Fruit fly (Drosophila melanogaster) whole organism, embryonic: Measurements from ENCODE around the gene CG7432.

Experiments used
- Aef1 ChIP-seq: fragments of 200-800 bp; sonication (Bioruptor generic); IDR thresholded peaks from 3 replicates; pipeline ENCODE4 v1.3.6; 2022; ENCODE audit warnings: missing biosample characterization, missing genetic modification characterization
- Atf-2 ChIP-seq: fragments of 200-800 bp; sonication (Bioruptor generic); optimal IDR thresholded peaks from 2 replicates; lab custom pipeline; 2016; ENCODE audit warnings: missing biosample characterization, missing genetic modification characterization
- Awh ChIP-seq: fragments of 200-800 bp; sonication (Bioruptor generic); IDR thresholded peaks from 2 replicates; pipeline ENCODE4, ENCODE4 v1.3.6; 2022; ENCODE audit warnings: missing biosample characterization, missing genetic modification characterization
- CG10959 ChIP-seq: fragments of 200-800 bp; sonication (Bioruptor generic); IDR thresholded peaks from 2 replicates; pipeline ENCODE4 v1.3.6; 2022; ENCODE audit warnings: missing biosample characterization, missing genetic modification characterization
- CG12659 ChIP-seq: fragments of 200-800 bp; sonication (Bioruptor generic); optimal IDR thresholded peaks from 3 replicates; lab custom pipeline; 2017; ENCODE audit warnings: mild to moderate bottlenecking, missing biosample characterization, missing genetic modification reagents, missing genetic modification characterization
- CG12942 ChIP-seq: fragments of 200-800 bp; sonication (Bioruptor generic); optimal IDR thresholded peaks from 3 replicates; lab custom pipeline; 2016; ENCODE audit warnings: missing biosample characterization, missing genetic modification characterization
- CG14441 ChIP-seq: fragments of 200-800 bp; sonication (Bioruptor generic); IDR thresholded peaks from 2 replicates; pipeline ENCODE4 v1.3.6; 2022; ENCODE audit warnings: missing biosample characterization, missing genetic modification characterization
- CG15601 ChIP-seq: fragments of 200-800 bp; sonication (Bioruptor generic); optimal IDR thresholded peaks from 3 replicates; lab custom pipeline; 2019; ENCODE audit warnings: missing biosample characterization, mild to moderate bottlenecking, missing genetic modification characterization, moderate library complexity
- CG1602 ChIP-seq: fragments of 200-800 bp; sonication (Bioruptor generic); optimal IDR thresholded peaks from 3 replicates; lab custom pipeline; 2016; ENCODE audit warnings: missing biosample characterization, missing genetic modification characterization
- CG16863 ChIP-seq: fragments of 200-800 bp; sonication (Bioruptor generic); optimal IDR thresholded peaks from 3 replicates; lab custom pipeline; 2016; ENCODE audit warnings: missing biosample characterization, missing genetic modification characterization
- CG2712 ChIP-seq: fragments of 200-800 bp; optimal IDR thresholded peaks from 3 replicates; lab custom pipeline; 2019; ENCODE audit warnings: missing biosample characterization, mild to moderate bottlenecking, missing genetic modification characterization, moderate library complexity
- CG3163 ChIP-seq: fragments of 200-800 bp; sonication (Bioruptor generic); optimal IDR thresholded peaks from 3 replicates; lab custom pipeline; 2016; ENCODE audit warnings: missing biosample characterization, missing genetic modification characterization
- CG32767 ChIP-seq: fragments of 200-800 bp; sonication (Bioruptor generic); IDR thresholded peaks from 2 replicates; pipeline ENCODE4 v1.3.6; 2022; ENCODE audit warnings: missing biosample characterization, missing genetic modification characterization
- CG3407 ChIP-seq: fragments of 200-800 bp; sonication (Bioruptor generic); optimal IDR thresholded peaks from 2 replicates; lab custom pipeline; 2018; ENCODE audit warnings: missing biosample characterization, mild to moderate bottlenecking, missing genetic modification characterization
- CG4404 ChIP-seq: fragments of 200-800 bp; sonication (Bioruptor generic); IDR thresholded peaks from 2 replicates; pipeline ENCODE4 v1.3.6; 2022; ENCODE audit warnings: missing biosample characterization, missing genetic modification characterization
- CG6254 ChIP-seq: fragments of 200-800 bp; sonication (Bioruptor generic); optimal IDR thresholded peaks from 3 replicates; lab custom pipeline; 2017; ENCODE audit warnings: mild to moderate bottlenecking, missing biosample characterization, missing genetic modification reagents, missing genetic modification characterization
- CG6765 ChIP-seq: fragments of 200-800 bp; sonication (Bioruptor generic); optimal IDR thresholded peaks from 3 replicates; lab custom pipeline; 2017; ENCODE audit warnings: missing biosample characterization, mild to moderate bottlenecking, missing genetic modification characterization
- CG7372 ChIP-seq: fragments of 200-800 bp; sonication (Bioruptor generic); IDR thresholded peaks from 2 replicates; pipeline ENCODE4 v1.3.6; 2022; ENCODE audit warnings: missing biosample characterization, missing genetic modification characterization
- CG8924 ChIP-seq: fragments of 200-800 bp; optimal IDR thresholded peaks from 3 replicates; lab custom pipeline; 2019; ENCODE audit warnings: missing biosample characterization, mild to moderate bottlenecking, missing genetic modification characterization, moderate library complexity
- CG9215 ChIP-seq: fragments of 200-800 bp; sonication (Bioruptor generic); IDR thresholded peaks from 2 replicates; pipeline ENCODE4 v1.3.6; 2022; ENCODE audit warnings: missing biosample characterization, missing genetic modification characterization
- D19B ChIP-seq: fragments of 200-800 bp; sonication (Bioruptor generic); optimal IDR thresholded peaks from 2 replicates; lab custom pipeline; 2017; ENCODE audit warnings: missing biosample characterization, mild to moderate bottlenecking, missing genetic modification characterization
- Doc3 ChIP-seq: fragments of 200-800 bp; sonication (Bioruptor generic); IDR thresholded peaks from 3 replicates; pipeline ENCODE4 v1.3.6; 2022; ENCODE audit warnings: missing biosample characterization, missing genetic modification characterization; ENCODE audit not compliant: partially characterized antibody
- E2f1 ChIP-seq: fragments of 200-800 bp; sonication (Bioruptor generic); IDR thresholded peaks from 2 replicates; pipeline ENCODE4 v1.3.6; 2022; ENCODE audit warnings: missing biosample characterization, missing genetic modification characterization
- GATAe ChIP-seq: fragments of 200-800 bp; sonication (Bioruptor generic); conservative IDR thresholded peaks from 2 replicates; pipeline ENCODE4 v1.3.6; 2022; ENCODE audit warnings: missing biosample characterization, missing genetic modification characterization
- Hmr ChIP-seq: fragments of 200-800 bp; sonication (Bioruptor generic); optimal IDR thresholded peaks from 3 replicates; lab custom pipeline; 2017; ENCODE audit warnings: mild to moderate bottlenecking, missing biosample characterization, missing genetic modification reagents, missing genetic modification characterization
- Jarid2 ChIP-seq: fragments of 200-800 bp; sonication (Bioruptor generic); optimal IDR thresholded peaks from 3 replicates; lab custom pipeline; 2017; ENCODE audit warnings: mild to moderate bottlenecking, missing biosample characterization, missing genetic modification reagents, missing genetic modification characterization
- Mrtf ChIP-seq: fragments of 200-800 bp; sonication (Bioruptor generic); IDR thresholded peaks from 3 replicates; pipeline ENCODE4 v1.3.6; 2022; ENCODE audit warnings: missing biosample characterization, missing genetic modification characterization
- NC2β ChIP-seq: fragments of 200-800 bp; sonication (Bioruptor generic); optimal IDR thresholded peaks from 2 replicates; lab custom pipeline; 2016; ENCODE audit warnings: missing biosample characterization, missing genetic modification characterization
- NFAT ChIP-seq: fragments of 200-800 bp; sonication (Bioruptor generic); IDR thresholded peaks from 2 replicates; pipeline ENCODE4 v1.3.6; 2022; ENCODE audit warnings: missing biosample characterization, missing genetic modification characterization
- Opbp ChIP-seq: fragments of 200-800 bp; sonication (Bioruptor generic); IDR thresholded peaks from 3 replicates; pipeline ENCODE4 v1.3.6; 2022; ENCODE audit warnings: missing biosample characterization, missing genetic modification characterization; ENCODE audit not compliant: partially characterized antibody
- Rx ChIP-seq: fragments of 200-800 bp; sonication (Bioruptor generic); IDR thresholded peaks from 2 replicates; pipeline ENCODE4 v1.3.6; 2022; ENCODE audit warnings: missing biosample characterization, missing genetic modification characterization
- Six4 ChIP-seq: fragments of 200-800 bp; sonication (Bioruptor generic); optimal IDR thresholded peaks from 2 replicates; lab custom pipeline; 2016; ENCODE audit warnings: missing biosample characterization, missing genetic modification characterization
- Tbp ChIP-seq: fragments of >200 bp; optimal IDR thresholded peaks from 2 replicates; lab custom pipeline; 2018; ENCODE audit warnings: missing biosample characterization, missing genetic modification characterization
- Trl ChIP-seq, 3 experiments: fragments of >200 bp in 2 of 3; fragments of 200-800 bp in 1 of 3; sonication (Bioruptor generic) in 1 of 3; optimal IDR thresholded peaks; 2 replicates in 1 of 3; 3 replicates in 2 of 3; lab custom pipeline; 2016 to 2017; ENCODE audit warnings: missing biosample characterization in 1 of 3, missing genetic modification characterization in 1 of 3
- Vsx1 ChIP-seq: fragments of 200-800 bp; sonication (Bioruptor generic); optimal IDR thresholded peaks from 2 replicates; lab custom pipeline; 2017; ENCODE audit warnings: missing biosample characterization, mild to moderate bottlenecking, missing genetic modification characterization, missing genetic modification reagents
- Xbp1 ChIP-seq: fragments of 200-800 bp; sonication (Bioruptor generic); optimal IDR thresholded peaks from 3 replicates; lab custom pipeline; 2016; ENCODE audit warnings: missing biosample characterization, mild to moderate bottlenecking, missing genetic modification characterization
- YL-1 ChIP-seq: fragments of 200-800 bp; sonication (Bioruptor generic); optimal IDR thresholded peaks from 3 replicates; lab custom pipeline; 2017; ENCODE audit warnings: missing biosample characterization, mild to moderate bottlenecking, missing genetic modification characterization
- aop ChIP-seq: fragments of 200-800 bp; sonication (Bioruptor generic); IDR thresholded peaks from 2 replicates; pipeline ENCODE4 v1.3.6; 2022; ENCODE audit warnings: missing biosample characterization, missing genetic modification characterization
- btn ChIP-seq: fragments of 200-800 bp; sonication (Bioruptor generic); optimal IDR thresholded peaks from 2 replicates; lab custom pipeline; 2016; ENCODE audit warnings: missing biosample characterization, missing genetic modification characterization
- chif ChIP-seq, 2 experiments: fragments of 200-800 bp; sonication (Bioruptor generic); optimal IDR thresholded peaks; 3 replicates each; lab custom pipeline; 2016; ENCODE audit warnings: missing biosample characterization in 2 of 2, missing genetic modification characterization in 2 of 2
- dan ChIP-seq: fragments of 200-800 bp; sonication (Bioruptor generic); IDR thresholded peaks from 2 replicates; pipeline ENCODE4 v1.3.6; 2022; ENCODE audit warnings: missing biosample characterization, missing genetic modification characterization
- dpn ChIP-seq, 2 experiments: fragments of 200-800 bp; sonication (Bioruptor generic); optimal IDR thresholded peaks; 3 replicates each; lab custom pipeline; 2016; ENCODE audit warnings: missing biosample characterization in 2 of 2, missing genetic modification characterization in 2 of 2
- gcm ChIP-seq: fragments of 200-800 bp; sonication (Bioruptor generic); optimal IDR thresholded peaks from 2 replicates; lab custom pipeline; 2019; ENCODE audit warnings: missing biosample characterization, mild to moderate bottlenecking, missing genetic modification characterization, moderate library complexity
- h ChIP-seq: fragments of >200 bp; optimal IDR thresholded peaks from 2 replicates; lab custom pipeline; 2017
- ind ChIP-seq: fragments of 200-800 bp; sonication (Bioruptor generic); optimal IDR thresholded peaks from 3 replicates; lab custom pipeline; 2016; ENCODE audit warnings: missing biosample characterization, missing genetic modification characterization
- lmd ChIP-seq: fragments of 200-800 bp; sonication (Bioruptor generic); IDR thresholded peaks from 2 replicates; pipeline ENCODE4 v1.3.6; 2022; ENCODE audit warnings: missing biosample characterization, missing genetic modification characterization
- nmo ChIP-seq: fragments of 200-800 bp; sonication (Bioruptor generic); optimal IDR thresholded peaks from 2 replicates; lab custom pipeline; 2018; ENCODE audit warnings: missing biosample characterization, mild to moderate bottlenecking, missing genetic modification characterization, moderate library complexity
- pnt ChIP-seq: fragments of 200-800 bp; sonication (Bioruptor generic); optimal IDR thresholded peaks from 3 replicates; lab custom pipeline; 2016; ENCODE audit warnings: missing biosample characterization, missing genetic modification characterization
- psq ChIP-seq: fragments of 200-800 bp; sonication (Bioruptor generic); optimal IDR thresholded peaks from 2 replicates; lab custom pipeline; 2017; ENCODE audit warnings: missing biosample characterization, missing genetic modification characterization
- pzg ChIP-seq: fragments of 200-800 bp; sonication (Bioruptor generic); optimal IDR thresholded peaks from 3 replicates; lab custom pipeline; 2018; ENCODE audit warnings: missing biosample characterization, mild to moderate bottlenecking, missing genetic modification characterization, moderate library complexity
- vfl ChIP-seq: fragments of 200-800 bp; sonication (Bioruptor generic); optimal IDR thresholded peaks from 2 replicates; lab custom pipeline; 2016; ENCODE audit warnings: missing biosample characterization, missing genetic modification characterization
- vvl ChIP-seq: fragments of 200-800 bp; sonication (Bioruptor generic); IDR thresholded peaks from 2 replicates; pipeline ENCODE4 v1.3.6; 2022; ENCODE audit warnings: missing biosample characterization, missing genetic modification characterization
- wdn ChIP-seq: fragments of 200-800 bp; sonication (Bioruptor generic); IDR thresholded peaks from 2 replicates; pipeline ENCODE4 v1.3.6; 2022; ENCODE audit warnings: missing biosample characterization, missing genetic modification characterization

CG7432 gene

DNA sequence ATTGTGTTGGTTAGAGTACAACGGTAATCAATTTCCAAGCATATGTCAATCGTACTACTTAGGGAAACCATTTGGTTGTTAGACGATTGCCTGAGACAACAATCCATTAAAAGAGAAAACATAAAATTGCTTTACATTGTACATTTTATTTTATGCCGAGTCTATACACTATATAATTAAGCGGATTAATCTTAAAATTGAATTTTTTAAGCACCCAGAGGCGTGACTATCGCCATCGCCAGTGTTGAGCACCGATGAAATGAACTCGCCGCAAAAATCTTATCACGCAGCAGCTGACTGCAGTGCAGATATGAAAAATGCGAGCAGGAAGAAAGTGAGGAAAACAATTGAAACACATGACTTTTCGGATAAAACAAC lies 21.9 kb upstream of the CG7432 start (continued):
- TF ChIP-seq CG4404 (GFP tag; lab: Robert Waterston, UW) (no peak), Rx (GFP tag; lab: Robert Waterston, UW) (no peak), vvl (GFP tag; lab: Robert Waterston, UW) (peak; percentile 39; the same call in 1 of the 2 replicates), dpn (GFP tag; optimal IDR thresholded peaks at IDR 0.05; lab: Kevin White, UChicago) (no peak), nmo (GFP tag; lab: Kevin White, UChicago) (no peak), wdn (GFP tag; lab: Robert Waterston, UW) (no peak), h (lab: Kevin White, UChicago) (no peak), Jarid2 (GFP tag; lab: Kevin White, UChicago) (no peak), CG3163 (GFP tag; lab: Kevin White, UChicago) (no peak), CG14441 (GFP tag; lab: Robert Waterston, UW) (no peak), Mrtf (GFP tag; lab: Robert Waterston, UW) (0 out of 3 replicates have a peak, but pooled peaks have one; percentile 26), CG10959 (GFP tag; lab: Robert Waterston, UW) (no peak), Trl (optimal IDR thresholded peaks at IDR 0.05; lab: Kevin White, UChicago) (no peak), Trl (GFP tag; optimal IDR thresholded peaks at IDR 0.05; lab: Kevin White, UChicago) (peak; percentile 1), Opbp (GFP tag; lab: Robert Waterston, UW) (peak; percentile 74; the same call in 2 of the 3 replicates), CG8924 (no peak), btn (GFP tag; lab: Kevin White, UChicago) (no peak), ind (GFP tag; lab: Kevin White, UChicago) (no peak), NC2β (GFP tag; lab: Kevin White, UChicago) (no peak), Atf-2 (no peak), Xbp1 (GFP tag; lab: Kevin White, UChicago) (no peak), gcm (no peak), CG16863 (no peak), Aef1 (GFP tag; lab: Robert Waterston, UW) (no peak), D19B (GFP tag; lab: Kevin White, UChicago) (no peak), CG12942 (no peak), CG3407 (GFP tag; lab: Kevin White, UChicago) (no peak), E2f1 (GFP tag; lab: Robert Waterston, UW) (peak; percentile 23; the same call in 1 of the 2 replicates), CG7372 (GFP tag; lab: Robert Waterston, UW) (no peak), chif (GFP tag; optimal IDR thresholded peaks at IDR 0.05; lab: Kevin White, UChicago) (no peak), Tbp (no peak), Six4 (GFP tag; lab: Kevin White, UChicago) (no peak), CG12659 (GFP tag; lab: Kevin White, UChicago) (peak; percentile 12), Doc3 (GFP tag; lab: Robert Waterston, UW) (peak; percentile 81), YL-1 (no peak), vfl (GFP tag; lab: Kevin White, UChicago) (no peak), lmd (no peak), GATAe (GFP tag; lab: Robert Waterston, UW) (no peak), CG15601 (tag; lab: Kevin White, UChicago) (no peak), CG6765 (GFP tag; lab: Kevin White, UChicago) (no peak), CG1602 (GFP tag; lab: Kevin White, UChicago) (no peak), CG9215 (GFP tag; lab: Robert Waterston, UW) (no peak), CG6254 (GFP tag; lab: Kevin White, UChicago) (no peak), Vsx1 (GFP tag; lab: Kevin White, UChicago) (no peak), CG2712 (tag; lab: Kevin White, UChicago) (no peak), pnt (GFP tag; lab: Kevin White, UChicago) (no peak), psq (GFP tag; lab: Kevin White, UChicago) (no peak), aop (no peak), pzg (GFP tag; lab: Kevin White, UChicago) (peak; percentile 36), Awh (GFP tag; lab: Robert Waterston, UW) (no peak), CG32767 (no peak), dan (GFP tag; lab: Robert Waterston, UW) (no peak), Hmr (GFP tag; lab: Kevin White, UChicago) (peak; percentile 11), NFAT (GFP tag; lab: Robert Waterston, UW) (no peak)
